Worm (Caenorhabditis elegans) whole organism, L4 larva: ENCODE data around the gene C06A12.8.

Source experiments
- F44E2.7 ChIP-seq: fragments of 200-800 bp; sonication (Bioruptor generic); IDR thresholded peaks from 2 replicates; pipeline ENCODE4 v2.1.2; 2022; ENCODE audit warnings: missing genetic modification characterization, missing compliant biosample characterization
- R02D3.7 ChIP-seq: fragments of 150-350 bp; sonication (generic microtip); optimal IDR thresholded peaks from 3 replicates; lab custom pipeline; 2014; ENCODE audit warnings: missing biosample characterization, missing genetic modification characterization
- Y105C5A.15 ChIP-seq: fragments of 200-800 bp; sonication (Bioruptor generic); IDR thresholded peaks from 2 replicates; pipeline ENCODE4 v1.3.6; 2022; ENCODE audit warnings: missing genetic modification characterization, missing compliant biosample characterization
- Y48G9A.11 ChIP-seq: fragments of 200-800 bp; sonication (Bioruptor generic); IDR thresholded peaks from 2 replicates; pipeline ENCODE4 v1.3.6; 2022; ENCODE audit warnings: missing genetic modification reagents, missing genetic modification characterization, missing compliant biosample characterization
- ZK337.2 ChIP-seq: fragments of 200-800 bp; sonication (Bioruptor generic); IDR thresholded peaks from 2 replicates; pipeline ENCODE4 v1.3.6; 2022; ENCODE audit warnings: missing genetic modification reagents, missing genetic modification characterization, missing compliant biosample characterization
- aha-1 ChIP-seq: fragments of 150-350 bp; peaks from one replicate; lab custom pipeline; 2014; ENCODE audit warnings: missing biosample characterization, missing genetic modification characterization
- arid-1 ChIP-seq: fragments of 200-800 bp; sonication (Bioruptor generic); conservative IDR thresholded peaks from 2 replicates; pipeline ENCODE4 v1.3.6; 2022; ENCODE audit warnings: missing genetic modification reagents, missing genetic modification characterization, missing compliant biosample characterization
- attf-4 ChIP-seq: sonication (generic microtip); optimal IDR thresholded peaks from 3 replicates; lab custom pipeline; 2017; ENCODE audit warnings: missing biosample characterization, missing genetic modification characterization
- ceh-20 ChIP-seq: fragments of 200-800 bp; sonication (Bioruptor generic); IDR thresholded peaks from 2 replicates; pipeline ENCODE4 v1.3.6; 2022; ENCODE audit warnings: missing genetic modification reagents, missing genetic modification characterization, missing compliant biosample characterization
- ceh-28 ChIP-seq: fragments of 150-350 bp; optimal IDR thresholded peaks from 2 replicates; lab custom pipeline; 2014; ENCODE audit warnings: missing biosample characterization, missing genetic modification reagents, missing genetic modification characterization
- ceh-32 ChIP-seq: sonication (generic microtip); optimal IDR thresholded peaks from 2 replicates; lab custom pipeline; 2016; ENCODE audit warnings: mild to moderate bottlenecking, missing genetic modification characterization, missing compliant biosample characterization; ENCODE audit not compliant: poor library complexity
- ceh-62 ChIP-seq: sonication (generic microtip); optimal IDR thresholded peaks from 2 replicates; lab custom pipeline; 2017; ENCODE audit warnings: missing biosample characterization, missing genetic modification characterization
- ceh-82 ChIP-seq: sonication (generic microtip); optimal IDR thresholded peaks from 2 replicates; lab custom pipeline; 2017; ENCODE audit warnings: missing biosample characterization, missing genetic modification characterization
- ces-1 ChIP-seq: fragments of 150-350 bp; sonication (generic microtip); optimal IDR thresholded peaks from 4 replicates; lab custom pipeline; 2014; ENCODE audit warnings: missing biosample characterization, missing genetic modification reagents, missing genetic modification characterization
- cey-2 ChIP-seq: sonication (generic microtip); optimal IDR thresholded peaks from 3 replicates; lab custom pipeline; 2017; ENCODE audit warnings: missing genetic modification characterization, mild to moderate bottlenecking, missing compliant biosample characterization, antibody characterized with exemption, borderline replicate concordance; ENCODE audit not compliant: insufficient read depth
- dmd-6 ChIP-seq: fragments of 200-800 bp; sonication (Bioruptor generic); IDR thresholded peaks from 2 replicates; pipeline ENCODE4 v1.3.6; 2022; ENCODE audit warnings: missing genetic modification reagents, missing genetic modification characterization, missing compliant biosample characterization
- dmd-9 ChIP-seq: fragments of 200-800 bp; sonication (Bioruptor generic); IDR thresholded peaks from 2 replicates; pipeline ENCODE4 v1.3.6; 2022; ENCODE audit warnings: missing genetic modification reagents, missing genetic modification characterization, missing compliant biosample characterization
- dpl-1 ChIP-seq: fragments of 150-350 bp; optimal IDR thresholded peaks from 2 replicates; lab custom pipeline; 2014; ENCODE audit warnings: missing biosample characterization, missing genetic modification reagents, missing genetic modification characterization
- duxl-1 ChIP-seq: sonication (generic microtip); optimal IDR thresholded peaks from 2 replicates; lab custom pipeline; 2016; ENCODE audit warnings: mild to moderate bottlenecking, missing genetic modification characterization, moderate library complexity, missing compliant biosample characterization; ENCODE audit not compliant: poor library complexity
- egl-43 ChIP-seq: fragments of 200-800 bp; sonication (Bioruptor generic); IDR thresholded peaks from 2 replicates; pipeline ENCODE4 v1.3.6; 2022; ENCODE audit warnings: missing genetic modification reagents, missing genetic modification characterization, missing compliant biosample characterization
- fkh-10 ChIP-seq: fragments of 150-350 bp; optimal IDR thresholded peaks from 2 replicates; lab custom pipeline; 2014; ENCODE audit warnings: missing biosample characterization, missing genetic modification reagents, missing genetic modification characterization
- fos-1 ChIP-seq: fragments of 150-350 bp; optimal IDR thresholded peaks from 2 replicates; lab custom pipeline; 2014; ENCODE audit warnings: missing biosample characterization, missing genetic modification characterization
- gei-8 ChIP-seq: fragments of 200-800 bp; sonication (Bioruptor generic); optimal IDR thresholded peaks from 2 replicates; lab custom pipeline; 2018; ENCODE audit warnings: mild to moderate bottlenecking, missing genetic modification characterization, missing compliant biosample characterization
- hlh-11 ChIP-seq: fragments of 200-800 bp; sonication (Bioruptor generic); optimal IDR thresholded peaks from 2 replicates; lab custom pipeline; 2018; ENCODE audit warnings: mild to moderate bottlenecking, missing genetic modification characterization, missing compliant biosample characterization
- hlh-30 ChIP-seq: sonication (generic microtip); optimal IDR thresholded peaks from 2 replicates; lab custom pipeline; 2017; ENCODE audit warnings: antibody characterized with exemption, mild to moderate bottlenecking, missing genetic modification characterization, missing compliant biosample characterization; ENCODE audit not compliant: insufficient read depth
- lim-7 ChIP-seq: fragments of 200-800 bp; sonication (Bioruptor generic); IDR thresholded peaks from 2 replicates; pipeline ENCODE4 v1.3.6; 2022; ENCODE audit warnings: missing genetic modification characterization, missing compliant biosample characterization
- lin-1 ChIP-seq: fragments of 200-800 bp; sonication (Bioruptor generic); IDR thresholded peaks from 2 replicates; pipeline ENCODE4 v1.3.6; 2022; ENCODE audit warnings: missing genetic modification reagents, missing genetic modification characterization, missing compliant biosample characterization
- lin-15B ChIP-seq: fragments of 150-350 bp; sonication (generic microtip); optimal IDR thresholded peaks from 3 replicates; lab custom pipeline; 2014; ENCODE audit warnings: missing biosample characterization, missing genetic modification characterization
- lir-3 ChIP-seq: sonication (generic microtip); optimal IDR thresholded peaks from 2 replicates; lab custom pipeline; 2016; ENCODE audit warnings: mild to moderate bottlenecking, missing genetic modification characterization, missing compliant biosample characterization
- madf-5 ChIP-seq, 2 experiments: fragments of 200-800 bp; sonication (Bioruptor generic); IDR thresholded peaks; 2 replicates each; pipeline ENCODE4 v1.3.6; 2022; ENCODE audit warnings: missing compliant biosample characterization in 2 of 2, missing genetic modification characterization in 2 of 2
- mdt-29 ChIP-seq: fragments of 200-800 bp; sonication (Bioruptor generic); IDR thresholded peaks from 2 replicates; pipeline ENCODE4 v1.3.6; 2022; ENCODE audit warnings: missing genetic modification reagents, missing genetic modification characterization, missing compliant biosample characterization
- mxl-3 ChIP-seq: fragments of 200-800 bp; sonication (Bioruptor generic); optimal IDR thresholded peaks from 2 replicates; lab custom pipeline; 2018; ENCODE audit warnings: mild to moderate bottlenecking, missing genetic modification characterization, missing compliant biosample characterization
- nhr-11 ChIP-seq: fragments of 150-350 bp; optimal IDR thresholded peaks from 2 replicates; lab custom pipeline; 2014; ENCODE audit warnings: missing biosample characterization, missing genetic modification characterization
- nhr-28 ChIP-seq: fragments of 150-350 bp; optimal IDR thresholded peaks from 2 replicates; lab custom pipeline; 2014; ENCODE audit warnings: missing biosample characterization, missing genetic modification characterization
- nhr-48 ChIP-seq: sonication (generic microtip); optimal IDR thresholded peaks from 2 replicates; lab custom pipeline; 2016; ENCODE audit warnings: mild to moderate bottlenecking, missing genetic modification characterization, missing compliant biosample characterization
- nhr-6 ChIP-seq: fragments of 150-350 bp; optimal IDR thresholded peaks from 2 replicates; lab custom pipeline; 2014; ENCODE audit warnings: missing biosample characterization, missing genetic modification characterization
- nhr-77 ChIP-seq: fragments of 150-350 bp; optimal IDR thresholded peaks from 2 replicates; lab custom pipeline; 2014; ENCODE audit warnings: missing biosample characterization, missing genetic modification characterization
- php-3 ChIP-seq: fragments of 200-800 bp; sonication (Bioruptor generic); IDR thresholded peaks from 2 replicates; pipeline ENCODE4 v1.3.6; 2022; ENCODE audit warnings: missing genetic modification reagents, missing genetic modification characterization, missing compliant biosample characterization
- pqm-1 ChIP-seq: sonication (generic microtip); optimal IDR thresholded peaks from 2 replicates; lab custom pipeline; 2017; ENCODE audit warnings: missing biosample characterization, missing genetic modification characterization
- sdz-12 ChIP-seq: fragments of 200-800 bp; sonication (Bioruptor generic); optimal IDR thresholded peaks from 2 replicates; lab custom pipeline; 2018; ENCODE audit warnings: mild to moderate bottlenecking, missing genetic modification characterization, missing compliant biosample characterization
- skn-1 ChIP-seq: fragments of 150-350 bp; optimal IDR thresholded peaks from 2 replicates; lab custom pipeline; 2014; ENCODE audit warnings: missing biosample characterization, missing genetic modification characterization
- unc-62 ChIP-seq, 3 experiments: fragments of 150-350 bp in 1 of 3; sonication (generic microtip); optimal IDR thresholded peaks in 2 of 3; peaks in 1 of 3; 1 replicate in 1 of 3; 2 replicates in 2 of 3; lab custom pipeline; 2014 to 2017; ENCODE audit warnings: missing biosample characterization in 3 of 3, missing genetic modification characterization in 3 of 3, missing genetic modification reagents in 3 of 3, missing genotype in 1 of 3
- zag-1 ChIP-seq: fragments of 150-350 bp; optimal IDR thresholded peaks from 2 replicates; lab custom pipeline; 2014; ENCODE audit warnings: missing biosample characterization, missing genetic modification characterization
- zfp-2 ChIP-seq: sonication (generic microtip); optimal IDR thresholded peaks from 2 replicates; lab custom pipeline; 2016; ENCODE audit warnings: mild to moderate bottlenecking, missing genetic modification characterization, missing compliant biosample characterization
- ztf-11 ChIP-seq: fragments of 150-350 bp; optimal IDR thresholded peaks from 2 replicates; lab custom pipeline; 2014; ENCODE audit warnings: missing biosample characterization, missing genetic modification characterization
- ztf-7 ChIP-seq: fragments of 150-350 bp; optimal IDR thresholded peaks from 2 replicates; lab custom pipeline; 2014; ENCODE audit warnings: missing biosample characterization, missing genetic modification characterization

C06A12.8 gene

ce11 chrIV:17435228-17435627 is 1.9 kb upstream of the C06A12.8 start:
- TF ChIP-seq lin-1 (GFP tag; lab: Robert Waterston, UW) = no peak
- TF ChIP-seq unc-62 (GFP tag; optimal IDR thresholded peaks at IDR 0.05 in 1 of 2; lab: Kevin White, UChicago) = peak in 1 of 2 experiments; percentile 54
- no peak for TF ChIP-seq unc-62 (tag; optimal IDR thresholded peaks at IDR 0.05; lab: Kevin White, UChicago)
- no peak for TF ChIP-seq ZK337.2
- no peak for TF ChIP-seq F44E2.7
- TF ChIP-seq duxl-1 (tag; lab: Kevin White, UChicago) = no peak
- TF ChIP-seq madf-5 (GFP tag; IDR thresholded peaks at IDR 0.05; lab: Robert Waterston, UW) = no peak
- no peak for TF ChIP-seq lir-3 (tag; lab: Kevin White, UChicago)
- TF ChIP-seq R02D3.7 = no peak
- TF ChIP-seq gei-8 (GFP tag; lab: Kevin White, UChicago) = no peak

ce11 chrIV:17436552-17436951 is 586 bp upstream of the C06A12.8 start, which contains the start of gene gcy-27:
TSS of gene gcy-27 (minus strand) at chrIV:17436652.
- TF ChIP-seq ceh-28 (tag; lab: Kevin White, UChicago) (no peak), Y48G9A.11 (no peak), mxl-3 (GFP tag; lab: Kevin White, UChicago) (no peak), aha-1 (tag; lab: Kevin White, UChicago) (no peak), fkh-10 (GFP tag; lab: Kevin White, UChicago) (no peak), mdt-29 (GFP tag; lab: Robert Waterston, UW) (no peak), ztf-11 (no peak), arid-1 (GFP tag; lab: Robert Waterston, UW) (no peak), dpl-1 (GFP tag; lab: Kevin White, UChicago) (no peak)

ce11 chrIV:17440001-17440400 is 2.9 kb downstream of the C06A12.8 start, which contains the start of gene C06A12.19:
TSS of gene C06A12.19 (minus strand) at chrIV:17440101.
- TF ChIP-seq aha-1 (tag; lab: Kevin White, UChicago) (peak; percentile 57), lin-15B (no peak)

ce11 chrIV:17440417-17440816 is 3.3 kb downstream of the C06A12.8 start, which contains the start of gene F08A7.1:
TSS of gene F08A7.1 (plus strand) at chrIV:17440607.
- TF ChIP-seq duxl-1 (tag; lab: Kevin White, UChicago) (no peak), Y105C5A.15 (GFP tag; lab: Robert Waterston, UW) (no peak), skn-1 (no peak), ceh-82 (tag; lab: Kevin White, UChicago) (no peak), zfp-2 (no peak), lim-7 (GFP tag; lab: Robert Waterston, UW) (no peak), dmd-6 (GFP tag; lab: Robert Waterston, UW) (no peak; the same call in 1 of the 2 replicates), dmd-9 (GFP tag; lab: Robert Waterston, UW) (no peak), fos-1 (tag; lab: Kevin White, UChicago) (no peak), nhr-77 (tag; lab: Kevin White, UChicago) (peak; percentile 0), attf-4 (tag; lab: Kevin White, UChicago) (no peak), ceh-28 (tag; lab: Kevin White, UChicago) (no peak), ces-1 (GFP tag; lab: Kevin White, UChicago) (no peak), nhr-48 (tag; lab: Kevin White, UChicago) (no peak), ZK337.2 (no peak), nhr-28 (tag; lab: Kevin White, UChicago) (peak; percentile 67), ztf-7 (no peak), ceh-32 (tag; lab: Kevin White, UChicago) (no peak), nhr-6 (no peak), sdz-12 (GFP tag; lab: Kevin White, UChicago) (no peak), gei-8 (GFP tag; lab: Kevin White, UChicago) (no peak), ceh-62 (tag; lab: Kevin White, UChicago) (no peak), R02D3.7 (no peak), arid-1 (GFP tag; lab: Robert Waterston, UW) (no peak), hlh-30 (peak; percentile 12), egl-43 (no peak), cey-2 (tag; lab: Kevin White, UChicago) (no peak), pqm-1 (tag; lab: Kevin White, UChicago) (peak; percentile 72), php-3 (GFP tag; lab: Robert Waterston, UW) (peak; percentile 64), madf-5 (GFP tag; IDR thresholded peaks at IDR 0.05; lab: Robert Waterston, UW) (no peak), hlh-11 (tag; lab: Kevin White, UChicago) (peak; percentile 24), ceh-20 (GFP tag; lab: Robert Waterston, UW) (no peak), nhr-11 (tag; lab: Kevin White, UChicago) (no peak), zag-1 (tag; lab: Kevin White, UChicago) (no peak)
